Worm (Caenorhabditis elegans) whole organism, L4 larva: ENCODE data around the gene F09G2.8.

Source experiments
- mep-1 ChIP-seq: fragments of 150-350 bp; sonication (generic microtip); optimal IDR thresholded peaks from 3 replicates; lab custom pipeline; 2014; ENCODE audit warnings: missing biosample characterization, missing genetic modification characterization
- nhr-111 ChIP-seq: fragments of 200-800 bp; sonication (Bioruptor generic); optimal IDR thresholded peaks from 2 replicates; lab custom pipeline; 2018; ENCODE audit warnings: mild to moderate bottlenecking, missing genetic modification characterization, missing compliant biosample characterization
- skn-1 ChIP-seq: fragments of 150-350 bp; optimal IDR thresholded peaks from 2 replicates; lab custom pipeline; 2014; ENCODE audit warnings: missing biosample characterization, missing genetic modification characterization
- snpc-4 ChIP-seq: fragments of 150-350 bp; optimal IDR thresholded peaks from 2 replicates; lab custom pipeline; 2014; ENCODE audit warnings: missing biosample characterization, missing genetic modification characterization

ce11 chrV:7194818-7195217 lies 1.4 kb upstream of the F09G2.8 start:
- no peak for TF ChIP-seq nhr-111 (GFP tag; lab: Kevin White, UChicago)
- TF ChIP-seq snpc-4 (tag; lab: Kevin White, UChicago) = no peak
- no peak for TF ChIP-seq skn-1
- no peak for TF ChIP-seq mep-1 (tag; lab: Kevin White, UChicago)
